Worm (Caenorhabditis elegans) whole organism, L4/young adult: ENCODE data around the gene F18A11.2.
"Not testable (repeated sequence)": the region's sequence is repeated elsewhere in the genome, so short reads cannot be mapped to it uniquely, and the experiment has no call there.

Experiments used
- W03F9.2 ChIP-seq: fragments of 150-350 bp; optimal IDR thresholded peaks from 2 replicates; lab custom pipeline; 2014; ENCODE audit warnings: missing biosample characterization, missing genetic modification characterization
- dao-5 ChIP-seq: sonication (generic microtip); optimal IDR thresholded peaks from 2 replicates; lab custom pipeline; 2016; ENCODE audit warnings: missing genotype, missing genetic modification characterization, moderate library complexity, missing compliant biosample characterization
- him-1 ChIP-seq: sonication (generic microtip); optimal IDR thresholded peaks from 2 replicates; lab custom pipeline; 2016; ENCODE audit warnings: missing genotype, missing genetic modification reagents, missing genetic modification characterization, missing compliant biosample characterization

Gene F18A11.2

ce11 chrII:13029290-13030050 lies 2.0 kb upstream of the F18A11.2 start:
- TF ChIP-seq W03F9.2 (tag; lab: Kevin White, UChicago), result no peak
- TF ChIP-seq dao-5 (tag; lab: Kevin White, UChicago), result no peak
- no peak for TF ChIP-seq him-1 (tag; lab: Kevin White, UChicago)

ce11 chrII:13030051-13030437 lies 1.5 kb upstream of the F18A11.2 start:
- TF ChIP-seq dao-5 (tag; lab: Kevin White, UChicago), result no peak
- TF ChIP-seq W03F9.2 (tag; lab: Kevin White, UChicago), result no peak
- TF ChIP-seq him-1 (tag; lab: Kevin White, UChicago), result no peak

ce11 chrII:13030567-13031188 lies 821 bp upstream of the F18A11.2 start:
- no peak for TF ChIP-seq him-1 (tag; lab: Kevin White, UChicago)
- peak; percentile 2 for TF ChIP-seq W03F9.2 (tag; lab: Kevin White, UChicago)
- TF ChIP-seq dao-5 (tag; lab: Kevin White, UChicago), result no peak

- no peak for TF ChIP-seq W03F9.2 (tag; lab: Kevin White, UChicago)
- TF ChIP-seq dao-5 (tag; lab: Kevin White, UChicago), result no peak
- no peak for TF ChIP-seq him-1 (tag; lab: Kevin White, UChicago)
Measured at ce11 chrII:13036717-13037116, 5.2 kb downstream of the F18A11.2 start, which contains the start of gene F18A11.3. Gene F18A11.3, minus strand, starts transcription at chrII:13036841.

- TF ChIP-seq him-1, W03F9.2, dao-5 (tag; lab: Kevin White, UChicago): not testable (repeated sequence)
Measured at ce11 chrII:13043433-13044054, 12.0 kb downstream of the F18A11.2 start, which contains the start of gene puf-6. Gene puf-6, minus strand, starts transcription at chrII:13043445.

ce11 chrII:13047106-13047505 lies 15.6 kb downstream of the F18A11.2 start, which contains the start of gene F42G4.7:
Gene F42G4.7, minus strand, starts transcription at chrII:13047290.
- not testable (repeated sequence) for TF ChIP-seq dao-5, him-1, W03F9.2 (tag; lab: Kevin White, UChicago)

ce11 chrII:13047609-13048008 lies 16.1 kb downstream of the F18A11.2 start, which contains the start of gene F42G4.2:
Gene F42G4.2, plus strand, starts transcription at chrII:13047909.
- TF ChIP-seq W03F9.2, him-1, dao-5 (tag; lab: Kevin White, UChicago): not testable (repeated sequence)

- TF ChIP-seq dao-5 (tag; lab: Kevin White, UChicago), result no peak
- no peak for TF ChIP-seq W03F9.2 (tag; lab: Kevin White, UChicago)
- TF ChIP-seq him-1 (tag; lab: Kevin White, UChicago), result no peak
Measured at ce11 chrII:13050050-13050449, 18.6 kb downstream of the F18A11.2 start.

- no peak for TF ChIP-seq W03F9.2 (tag; lab: Kevin White, UChicago)
- TF ChIP-seq dao-5 (tag; lab: Kevin White, UChicago), result no peak
- TF ChIP-seq him-1 (tag; lab: Kevin White, UChicago), result no peak
Measured at ce11 chrII:13053443-13053842, 21.9 kb downstream of the F18A11.2 start.

ce11 chrII:13056580-13056979 lies 25.1 kb downstream of the F18A11.2 start, which contains the start of gene zyx-1:
Gene zyx-1, plus strand, starts transcription at chrII:13056910.
- TF ChIP-seq W03F9.2 (tag; lab: Kevin White, UChicago), result no peak
- no peak for TF ChIP-seq dao-5 (tag; lab: Kevin White, UChicago)
- TF ChIP-seq him-1 (tag; lab: Kevin White, UChicago), result no peak

- TF ChIP-seq him-1 (tag; lab: Kevin White, UChicago), result no peak
Measured at ce11 chrII:13059196-13059595, 27.7 kb downstream of the F18A11.2 start.

- TF ChIP-seq W03F9.2 (tag; lab: Kevin White, UChicago), result no peak
- TF ChIP-seq him-1 (tag; lab: Kevin White, UChicago), result no peak
- no peak for TF ChIP-seq dao-5 (tag; lab: Kevin White, UChicago)
Measured at ce11 chrII:13065251-13065650, 33.8 kb downstream of the F18A11.2 start.

- TF ChIP-seq dao-5 (tag; lab: Kevin White, UChicago), result no peak
- no peak for TF ChIP-seq W03F9.2 (tag; lab: Kevin White, UChicago)
- TF ChIP-seq him-1 (tag; lab: Kevin White, UChicago), result no peak
Measured at ce11 chrII:13066777-13067290, 35.3 kb downstream of the F18A11.2 start.
